Fruit fly (Drosophila melanogaster) whole organism, embryonic: ENCODE data around the gene CG8326.

Experiments
- Blimp-1 ChIP-seq: fragments of 200-800 bp; sonication (Bioruptor generic); optimal IDR thresholded peaks from 3 replicates; lab custom pipeline; 2018; ENCODE audit warnings: missing biosample characterization, missing genetic modification characterization, mild to moderate bottlenecking, moderate library complexity, missing genetic modification reagents
- org-1 ChIP-seq: fragments of 200-800 bp; sonication (Bioruptor generic); optimal IDR thresholded peaks from 2 replicates; lab custom pipeline; 2017; ENCODE audit warnings: missing biosample characterization, missing genetic modification characterization

DNA sequence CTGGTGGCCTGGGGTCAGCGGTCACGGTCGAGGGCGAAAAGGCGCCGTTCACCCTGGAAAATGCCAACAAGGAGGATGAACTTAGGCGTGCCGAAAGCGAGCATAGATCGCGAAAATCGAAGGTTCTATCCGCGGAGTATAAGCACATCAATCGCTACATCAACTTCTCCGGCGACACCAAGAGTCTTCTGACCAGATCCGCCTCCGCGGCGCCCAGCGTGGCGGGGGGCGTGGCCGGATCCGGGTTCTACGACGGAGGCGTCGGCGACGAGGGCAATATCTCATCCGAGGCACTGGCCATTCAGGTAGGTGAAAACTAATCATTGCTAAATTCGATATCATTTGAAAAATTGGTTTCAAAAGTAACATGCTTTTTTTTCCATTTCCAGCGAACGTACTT is 31.7 kb downstream of the CG8326 start:
- no peak for TF ChIP-seq Blimp-1 (GFP tag; lab: Kevin White, UChicago)
- no peak for TF ChIP-seq org-1 (GFP tag; lab: Kevin White, UChicago)
